Worm (Caenorhabditis elegans) whole organism, young adult: ENCODE measurements around the gene srr-1.

ENCODE experiments used
- B0019.2 ChIP-seq: fragments of 200-800 bp; sonication (Bioruptor generic); conservative IDR thresholded peaks from 2 replicates; pipeline ENCODE4 v1.3.6; 2022; ENCODE audit warnings: missing genetic modification reagents, missing genetic modification characterization, missing compliant biosample characterization
- B0336.3 ChIP-seq: fragments of 200-800 bp; sonication (Bioruptor generic); IDR thresholded peaks from 2 replicates; pipeline ENCODE4 v1.3.6; 2022; ENCODE audit warnings: missing genetic modification characterization, missing compliant biosample characterization
- F10E7.11 ChIP-seq: sonication (generic microtip); optimal IDR thresholded peaks from 2 replicates; lab custom pipeline; 2017; ENCODE audit warnings: mild to moderate bottlenecking, missing genetic modification characterization, moderate library complexity, missing compliant biosample characterization
- F23B12.7 ChIP-seq: sonication (generic microtip); optimal IDR thresholded peaks from 2 replicates; lab custom pipeline; 2017; ENCODE audit warnings: missing genetic modification characterization, mild to moderate bottlenecking, missing compliant biosample characterization, antibody characterized with exemption, moderate library complexity; ENCODE audit not compliant: insufficient read depth
- F33H1.4 ChIP-seq: fragments of 200-800 bp; sonication (Bioruptor generic); IDR thresholded peaks from 2 replicates; pipeline ENCODE4 v1.3.6; 2022; ENCODE audit warnings: missing genetic modification reagents, missing genetic modification characterization, missing compliant biosample characterization
- F37B4.10 ChIP-seq: fragments of 200-800 bp; sonication (Bioruptor generic); IDR thresholded peaks from 2 replicates; pipeline ENCODE4 v1.3.6; 2022; ENCODE audit warnings: missing genetic modification characterization, missing compliant biosample characterization
- F49E8.2 ChIP-seq: sonication (generic microtip); optimal IDR thresholded peaks from 3 replicates; lab custom pipeline; 2017; ENCODE audit warnings: missing genetic modification characterization, mild to moderate bottlenecking, missing compliant biosample characterization, antibody characterized with exemption, moderate library complexity; ENCODE audit not compliant: insufficient read depth
- T07F8.4 ChIP-seq: sonication (generic microtip); optimal IDR thresholded peaks from 2 replicates; lab custom pipeline; 2016; ENCODE audit warnings: mild to moderate bottlenecking, missing genetic modification characterization, moderate library complexity, missing compliant biosample characterization
- T26A5.8 ChIP-seq: sonication (generic microtip); optimal IDR thresholded peaks from 2 replicates; lab custom pipeline; 2016; ENCODE audit warnings: missing genetic modification characterization, missing compliant biosample characterization
- Y53G8AR.9 ChIP-seq: fragments of 200-800 bp; sonication (Bioruptor generic); conservative IDR thresholded peaks from 2 replicates; pipeline ENCODE4 v1.3.6; 2022; ENCODE audit warnings: missing genetic modification reagents, missing genetic modification characterization, missing compliant biosample characterization
- akir-1 ChIP-seq: fragments of 200-800 bp; sonication (Bioruptor generic); optimal IDR thresholded peaks from 2 replicates; lab custom pipeline; 2018; ENCODE audit warnings: mild to moderate bottlenecking, missing genetic modification characterization, moderate library complexity, missing compliant biosample characterization
- ama-1 ChIP-seq, 3 experiments: fragments of 150-350 bp in 1 of 3; sonication (generic microtip) in 2 of 3; optimal IDR thresholded peaks; 2 replicates each; lab custom pipeline; 2014 to 2018; ENCODE audit warnings: missing biosample characterization in 2 of 3, missing genetic modification characterization in 2 of 3, missing genetic modification reagents in 2 of 3
- atf-7 ChIP-seq: sonication (generic microtip); optimal IDR thresholded peaks from 2 replicates; lab custom pipeline; 2017; ENCODE audit warnings: mild to moderate bottlenecking, missing genetic modification characterization, missing compliant biosample characterization
- attf-3 ChIP-seq: fragments of 200-800 bp; sonication (Bioruptor generic); conservative IDR thresholded peaks from 2 replicates; pipeline ENCODE4 v1.3.6; 2022; ENCODE audit warnings: missing genetic modification reagents, missing genetic modification characterization, missing compliant biosample characterization
- bed-2 ChIP-seq: fragments of 200-800 bp; sonication (Bioruptor generic); IDR thresholded peaks from 2 replicates; pipeline ENCODE4 v1.3.6; 2022; ENCODE audit warnings: missing genetic modification reagents, missing genetic modification characterization, missing compliant biosample characterization
- cebp-2 ChIP-seq: fragments of 200-800 bp; sonication (Bioruptor generic); IDR thresholded peaks from 2 replicates; pipeline ENCODE4 v1.3.6; 2022; ENCODE audit warnings: missing genetic modification characterization, missing compliant biosample characterization
- ceh-40 ChIP-seq: fragments of 200-800 bp; sonication (Bioruptor generic); IDR thresholded peaks from 2 replicates; pipeline ENCODE4 v1.3.6; 2022; ENCODE audit warnings: missing genetic modification characterization, missing compliant biosample characterization
- die-1 ChIP-seq: sonication (generic microtip); optimal IDR thresholded peaks from 2 replicates; lab custom pipeline; 2016; ENCODE audit warnings: missing genotype, mild to moderate bottlenecking, missing genetic modification characterization, missing compliant biosample characterization
- dpl-1 ChIP-seq: fragments of 150-350 bp; optimal IDR thresholded peaks from 2 replicates; lab custom pipeline; 2014; ENCODE audit warnings: missing biosample characterization, missing genetic modification reagents, missing genetic modification characterization
- hlh-12 ChIP-seq: sonication (generic microtip); optimal IDR thresholded peaks from 2 replicates; lab custom pipeline; 2016; ENCODE audit warnings: missing genetic modification characterization, missing compliant biosample characterization
- let-526 ChIP-seq: fragments of 200-800 bp; sonication (Bioruptor generic); IDR thresholded peaks from 2 replicates; pipeline ENCODE4 v1.3.6; 2022; ENCODE audit warnings: missing genetic modification reagents, missing genetic modification characterization, missing compliant biosample characterization
- let-607 ChIP-seq, 2 experiments: fragments of 200-800 bp in 1 of 2; sonication (Bioruptor generic) in 1 of 2; sonication (generic microtip) in 1 of 2; optimal IDR thresholded peaks; 2 replicates each; lab custom pipeline; 2016 to 2018; ENCODE audit warnings: mild to moderate bottlenecking in 2 of 2, missing compliant biosample characterization in 2 of 2, missing genetic modification characterization in 2 of 2, moderate library complexity in 2 of 2, missing genotype in 1 of 2
- lin-26 ChIP-seq: fragments of 200-800 bp; sonication (Bioruptor generic); IDR thresholded peaks from 2 replicates; pipeline ENCODE4 v1.3.6; 2022; ENCODE audit warnings: missing genetic modification reagents, missing genetic modification characterization, missing compliant biosample characterization
- lin-54 ChIP-seq: fragments of 200-800 bp; sonication (Bioruptor generic); optimal IDR thresholded peaks from 2 replicates; lab custom pipeline; 2018; ENCODE audit warnings: mild to moderate bottlenecking, missing genetic modification characterization, missing compliant biosample characterization
- madf-10 ChIP-seq: sonication (generic microtip); optimal IDR thresholded peaks from 2 replicates; lab custom pipeline; 2016; ENCODE audit warnings: mild to moderate bottlenecking, missing genetic modification characterization, missing compliant biosample characterization
- madf-3 ChIP-seq: fragments of 200-800 bp; sonication (Bioruptor generic); IDR thresholded peaks from 2 replicates; pipeline ENCODE4 v1.3.6; 2022; ENCODE audit warnings: missing genetic modification reagents, missing genetic modification characterization, missing compliant biosample characterization
- madf-6 ChIP-seq: fragments of 200-800 bp; sonication (Bioruptor generic); IDR thresholded peaks from 2 replicates; pipeline ENCODE4 v1.3.6; 2022; ENCODE audit warnings: missing genetic modification reagents, missing genetic modification characterization, missing compliant biosample characterization
- mcd-1 ChIP-seq: fragments of 200-800 bp; sonication (Bioruptor generic); IDR thresholded peaks from 2 replicates; pipeline ENCODE4 v1.3.6; 2022; ENCODE audit warnings: missing genetic modification reagents, missing genetic modification characterization, missing compliant biosample characterization
- mes-4 ChIP-seq: sonication (generic microtip); optimal IDR thresholded peaks from 2 replicates; lab custom pipeline; 2016; ENCODE audit warnings: missing genotype, missing genetic modification characterization, missing compliant biosample characterization
- nhr-27 ChIP-seq: fragments of 200-800 bp; sonication (Bioruptor generic); optimal IDR thresholded peaks from 2 replicates; lab custom pipeline; 2018; ENCODE audit warnings: mild to moderate bottlenecking, missing genetic modification characterization, moderate library complexity, missing compliant biosample characterization
- rcor-1 ChIP-seq: fragments of 200-800 bp; sonication (Bioruptor generic); IDR thresholded peaks from 2 replicates; pipeline ENCODE4 v1.3.6; 2022; ENCODE audit warnings: missing genetic modification reagents, missing genetic modification characterization, missing compliant biosample characterization
- rpc-1 ChIP-seq, 2 experiments: fragments of 150-350 bp in 1 of 2; sonication (generic microtip) in 1 of 2; optimal IDR thresholded peaks; 2 replicates each; lab custom pipeline; 2014 to 2018; ENCODE audit warnings: missing biosample characterization in 1 of 2, missing genetic modification characterization in 1 of 2, missing genetic modification reagents in 1 of 2, missing genotype in 1 of 2
- snpc-4 ChIP-seq, 5 experiments: fragments of 150-350 bp in 1 of 5; sonication (generic microtip) in 4 of 5; optimal IDR thresholded peaks; 2 replicates each; lab custom pipeline; 2014 to 2018; ENCODE audit warnings: missing genetic modification characterization in 5 of 5, missing biosample characterization in 3 of 5, antibody characterized with exemption in 2 of 5, mild to moderate bottlenecking in 2 of 5, missing compliant biosample characterization in 2 of 5, missing genotype in 2 of 5, moderate library complexity in 2 of 5, missing genetic modification reagents in 1 of 5
- somi-1 ChIP-seq: fragments of 200-800 bp; sonication (Bioruptor generic); optimal IDR thresholded peaks from 2 replicates; lab custom pipeline; 2018; ENCODE audit warnings: mild to moderate bottlenecking, missing genetic modification characterization, missing compliant biosample characterization
- tbp1 ChIP-seq: fragments of 200-800 bp; sonication (Bioruptor generic); optimal IDR thresholded peaks from 2 replicates; lab custom pipeline; 2018; ENCODE audit warnings: mild to moderate bottlenecking, missing genetic modification characterization, missing compliant biosample characterization
- ztf-22 ChIP-seq: fragments of 200-800 bp; sonication (Bioruptor generic); optimal IDR thresholded peaks from 2 replicates; lab custom pipeline; 2018; ENCODE audit warnings: mild to moderate bottlenecking, missing genetic modification characterization, moderate library complexity, missing compliant biosample characterization
- ztf-25 ChIP-seq: fragments of 200-800 bp; sonication (Bioruptor generic); IDR thresholded peaks from 2 replicates; pipeline ENCODE4 v1.3.6; 2022; ENCODE audit warnings: missing genetic modification reagents, missing genetic modification characterization, missing compliant biosample characterization

The srr-1 gene

DNA sequence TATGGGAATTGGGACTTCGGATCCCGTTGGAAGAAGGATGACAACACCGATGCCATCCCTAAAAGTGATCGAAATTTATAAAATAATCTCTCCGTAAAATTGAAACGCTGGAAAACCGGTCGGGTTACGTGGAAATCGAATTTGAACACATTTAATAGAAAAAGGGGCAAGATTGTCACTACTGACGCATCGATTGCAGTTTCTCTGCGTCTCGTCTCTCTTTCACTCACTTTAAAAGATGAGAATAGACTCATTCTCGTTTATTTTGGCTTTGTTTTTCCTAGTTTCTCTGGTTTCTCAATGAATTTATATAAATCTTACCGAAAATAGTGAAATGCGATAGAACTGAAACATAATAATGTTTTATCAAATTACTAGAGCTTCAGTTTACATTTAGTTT, 11.9 kb downstream of the srr-1 start, which contains the start of gene scyl-1 (continued):
- TF ChIP-seq lin-26 (GFP tag; lab: Robert Waterston, UW), result no peak
- 0 out of 2 replicates have a peak, but pooled peaks have one; percentile 55 for TF ChIP-seq Y53G8AR.9 (GFP tag; lab: Robert Waterston, UW)
- no peak for TF ChIP-seq snpc-4 (GFP tag; optimal IDR thresholded peaks at IDR 0.05; lab: Kevin White, UChicago)
- TF ChIP-seq snpc-4 (tag; optimal IDR thresholded peaks at IDR 0.05; lab: Kevin White, UChicago), result peak in 3 of 4 experiments; percentile 27 to 54 (median 31)
- no peak for TF ChIP-seq ceh-40 (GFP tag; lab: Robert Waterston, UW)
- TF ChIP-seq somi-1, result no peak
- TF ChIP-seq let-526 (GFP tag; lab: Robert Waterston, UW), result no peak
- no peak for TF ChIP-seq B0336.3 (GFP tag; lab: Robert Waterston, UW)
- TF ChIP-seq lin-54 (GFP tag; lab: Kevin White, UChicago), result peak; percentile 62
- TF ChIP-seq tbp1, result peak; percentile 48
- peak; percentile 7 for TF ChIP-seq F23B12.7
- no peak for TF ChIP-seq madf-6 (GFP tag; lab: Robert Waterston, UW)
- TF ChIP-seq attf-3 (GFP tag; lab: Robert Waterston, UW), result peak; percentile 37; the same call in 1 of the 2 replicates
- TF ChIP-seq rcor-1 (GFP tag; lab: Robert Waterston, UW), result 0 out of 2 replicates have a peak, but pooled peaks have one; percentile 40

DNA sequence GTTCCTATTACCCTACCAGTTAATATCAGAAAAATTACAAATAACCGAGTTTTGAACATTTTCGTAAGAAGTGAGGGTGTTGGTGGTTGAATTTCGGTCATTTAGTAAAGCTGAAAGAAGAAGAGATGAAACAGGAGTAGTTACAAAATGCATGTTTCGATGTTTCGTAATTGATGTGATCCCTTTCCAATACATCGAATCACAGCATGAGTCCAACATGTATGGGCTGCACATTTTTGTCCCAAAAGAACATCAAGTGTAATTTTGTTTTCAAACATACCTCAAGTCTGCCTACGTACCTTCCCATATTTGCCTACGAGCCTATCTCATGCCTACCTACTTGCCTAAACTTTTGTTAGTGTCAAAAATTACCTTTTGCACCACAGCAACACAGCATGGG, 17.1 kb downstream of the srr-1 start, which contains the start of gene W07G4.2:
TSS of gene W07G4.2 (minus strand) at position 101 of the 400 bp plus-strand sequence.
- no peak for TF ChIP-seq ceh-40 (GFP tag; lab: Robert Waterston, UW)
- TF ChIP-seq madf-3, result no peak
- no peak for TF ChIP-seq die-1
- no peak for TF ChIP-seq dpl-1 (GFP tag; lab: Kevin White, UChicago)
- no peak for TF ChIP-seq hlh-12 (tag; lab: Kevin White, UChicago)
- no peak for TF ChIP-seq rpc-1 (optimal IDR thresholded peaks at IDR 0.05; lab: Kevin White, UChicago)
- no peak for TF ChIP-seq rpc-1 (tag; optimal IDR thresholded peaks at IDR 0.05; lab: Kevin White, UChicago)
- TF ChIP-seq cebp-2 (GFP tag; lab: Robert Waterston, UW), result no peak
- TF ChIP-seq attf-3 (GFP tag; lab: Robert Waterston, UW), result no peak
- no peak for TF ChIP-seq mcd-1 (GFP tag; lab: Robert Waterston, UW)
- TF ChIP-seq ztf-25 (GFP tag; lab: Robert Waterston, UW), result no peak
- no peak for TF ChIP-seq madf-10 (tag; lab: Kevin White, UChicago)
- no peak for TF ChIP-seq atf-7 (tag; lab: Kevin White, UChicago)
- no peak for TF ChIP-seq let-607 (tag; optimal IDR thresholded peaks at IDR 0.05; lab: Kevin White, UChicago)
- TF ChIP-seq F33H1.4 (GFP tag; lab: Robert Waterston, UW), result no peak
- no peak for TF ChIP-seq bed-2 (GFP tag; lab: Robert Waterston, UW)
- TF ChIP-seq mes-4, result no peak

- TF ChIP-seq tbp1 (no peak), F10E7.11 (no peak), ama-1 (optimal IDR thresholded peaks at IDR 0.05; lab: Kevin White, UChicago) (no peak), ama-1 (GFP tag; optimal IDR thresholded peaks at IDR 0.05; lab: Kevin White, UChicago) (no peak), F37B4.10 (GFP tag; lab: Robert Waterston, UW) (no peak), akir-1 (GFP tag; lab: Kevin White, UChicago) (no peak), bed-2 (GFP tag; lab: Robert Waterston, UW) (no peak), F49E8.2 (tag; lab: Kevin White, UChicago) (no peak), T26A5.8 (tag; lab: Kevin White, UChicago) (no peak), madf-10 (tag; lab: Kevin White, UChicago) (no peak), let-607 (tag; optimal IDR thresholded peaks at IDR 0.05; lab: Kevin White, UChicago) (no peak), rcor-1 (GFP tag; lab: Robert Waterston, UW) (no peak), hlh-12 (tag; lab: Kevin White, UChicago) (no peak), nhr-27 (tag; lab: Kevin White, UChicago) (no peak), ztf-22 (GFP tag; lab: Kevin White, UChicago) (no peak), B0019.2 (GFP tag; lab: Robert Waterston, UW) (no peak), T07F8.4 (no peak)
Observed at ce11 chrV:13034604-13035003, 18.9 kb downstream of the srr-1 start, which contains the start of gene W07G4.7. W07G4.7 (minus strand) TSS chrV:13034704.
